Fruit fly (Drosophila melanogaster): ENCODE results near the gene CG42654.

DNA sequence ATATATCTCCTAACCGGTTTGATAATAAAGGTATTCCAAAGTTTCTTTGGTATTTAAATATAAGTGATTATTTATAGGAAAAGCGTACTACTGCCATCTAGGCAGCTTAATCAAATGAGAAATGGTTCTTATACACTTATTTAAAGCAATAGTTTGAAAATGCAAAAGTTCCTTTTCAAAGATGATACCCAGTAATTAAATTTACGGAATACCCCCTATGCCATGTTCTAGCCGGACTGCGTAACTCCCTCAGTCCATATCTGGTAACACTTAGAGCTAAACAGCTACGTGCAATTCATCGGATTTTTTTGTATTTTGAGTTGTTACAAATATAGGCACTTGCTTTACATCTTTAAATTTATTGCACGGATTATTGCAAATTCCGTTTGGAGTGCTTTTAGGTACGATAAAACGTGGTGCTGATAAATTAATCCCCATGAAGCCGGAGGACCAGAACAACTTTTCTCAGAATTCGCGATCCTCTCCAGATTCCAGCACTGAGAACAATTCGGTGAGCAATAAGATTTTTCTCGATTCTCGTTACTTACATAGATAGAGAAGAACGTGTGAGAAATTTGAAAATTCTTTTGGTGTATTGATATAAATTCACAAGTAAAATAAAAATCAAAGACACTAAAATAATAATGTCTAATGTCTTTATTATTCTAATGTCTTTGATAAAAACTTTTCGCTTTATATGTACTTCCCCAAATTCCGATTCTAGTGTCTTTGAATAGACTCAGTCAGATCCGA is 48.3 kb upstream of the CG42654 start, which contains the start of gene CG7668:
- peak; percentile 92 for TF ChIP-seq Smox (GFP tag; optimal IDR thresholded peaks at IDR 0.05)
- peak; percentile 84 for TF ChIP-seq Lpt (GFP tag; optimal IDR thresholded peaks at IDR 0.05)
- peak; percentile 89 for TF ChIP-seq achi (GFP tag; optimal IDR thresholded peaks at IDR 0.05)

Measured in whole organism, prepupa.